Fruit fly (Drosophila melanogaster) whole organism, adult: ENCODE measurements around the gene Crys.

ENCODE experiments used
- CG12768 ChIP-seq: fragments of 200-800 bp; sonication (Bioruptor generic); optimal IDR thresholded peaks from 2 replicates; lab custom pipeline; 2017; ENCODE audit warnings: missing biosample characterization, missing genetic modification characterization, mild to moderate bottlenecking, moderate library complexity, missing genetic modification reagents
- CG14711 ChIP-seq: fragments of 200-800 bp; sonication (Bioruptor generic); optimal IDR thresholded peaks from 2 replicates; lab custom pipeline; 2018; ENCODE audit warnings: missing biosample characterization, mild to moderate bottlenecking, missing genetic modification characterization, moderate library complexity
- CG1620 ChIP-seq: fragments of 200-800 bp; sonication (Bioruptor generic); optimal IDR thresholded peaks from 2 replicates; lab custom pipeline; 2016; ENCODE audit warnings: missing biosample characterization, missing genetic modification characterization
- CG5204 ChIP-seq: fragments of 200-800 bp; sonication (Bioruptor generic); optimal IDR thresholded peaks from 2 replicates; lab custom pipeline; 2016; ENCODE audit warnings: missing biosample characterization, missing genetic modification characterization
- CG7045 ChIP-seq: fragments of 200-800 bp; sonication (Bioruptor generic); optimal IDR thresholded peaks from 2 replicates; lab custom pipeline; 2017; ENCODE audit warnings: missing biosample characterization, mild to moderate bottlenecking, missing genetic modification characterization
- Clk ChIP-seq: fragments of 200-800 bp; sonication (Bioruptor generic); optimal IDR thresholded peaks from 2 replicates; lab custom pipeline; 2017; ENCODE audit warnings: missing biosample characterization, missing genetic modification characterization
- Crg-1 ChIP-seq: fragments of 200-800 bp; sonication (Bioruptor generic); optimal IDR thresholded peaks from 2 replicates; lab custom pipeline; 2016; ENCODE audit warnings: missing biosample characterization, missing genetic modification characterization
- Hr96 ChIP-seq: fragments of 200-800 bp; sonication (Bioruptor generic); optimal IDR thresholded peaks from 2 replicates; lab custom pipeline; 2016; ENCODE audit warnings: missing biosample characterization, missing genetic modification characterization
- Mnt ChIP-seq: fragments of 200-800 bp; sonication (Bioruptor generic); optimal IDR thresholded peaks from 2 replicates; lab custom pipeline; 2016; ENCODE audit warnings: missing biosample characterization, mild to moderate bottlenecking, missing genetic modification characterization
- bab1 ChIP-seq: fragments of 200-800 bp; sonication (Bioruptor generic); optimal IDR thresholded peaks from 3 replicates; lab custom pipeline; 2019; ENCODE audit warnings: missing biosample characterization, mild to moderate bottlenecking, missing genetic modification characterization, moderate library complexity
- cnc ChIP-seq, 2 experiments: fragments of >200 bp; optimal IDR thresholded peaks; 2 replicates each; lab custom pipeline; 2017
- kay ChIP-seq: fragments of 200-800 bp; sonication (Bioruptor generic); peaks from one replicate; lab custom pipeline; 2016; ENCODE audit warnings: missing biosample characterization, missing genetic modification characterization, borderline replicate concordance
- tj ChIP-seq: fragments of 200-800 bp; sonication (Bioruptor generic); optimal IDR thresholded peaks from 3 replicates; lab custom pipeline; 2017; ENCODE audit warnings: missing biosample characterization, mild to moderate bottlenecking, missing genetic modification characterization, moderate library complexity

DNA sequence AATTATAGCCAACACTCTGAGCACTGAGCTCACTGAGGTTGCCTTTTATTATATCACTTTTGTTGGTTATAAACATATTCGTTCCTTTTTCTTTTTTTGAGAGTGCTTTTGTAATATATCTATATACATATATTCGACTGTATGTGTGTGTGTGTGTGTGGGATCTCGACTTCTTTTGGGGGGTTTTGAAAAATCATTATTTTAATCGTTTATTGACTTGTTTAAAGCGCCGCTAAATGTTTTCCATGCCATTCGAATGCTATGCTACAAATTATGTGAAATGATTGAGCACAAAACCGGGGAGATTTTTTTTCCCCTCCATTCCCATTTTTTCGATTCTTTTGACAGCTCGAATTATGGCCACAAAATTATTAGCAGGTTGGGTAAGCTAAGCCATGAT lies 25.5 kb downstream of the Crys start:
- TF ChIP-seq CG5204 (GFP tag; lab: Kevin White, UChicago) (no peak), cnc (optimal IDR thresholded peaks at IDR 0.05; lab: Kevin White, UChicago) (no peak), Mnt (GFP tag; lab: Kevin White, UChicago) (no peak), Hr96 (GFP tag; lab: Kevin White, UChicago) (no peak), CG7045 (no peak), Crg-1 (GFP tag; lab: Kevin White, UChicago) (no peak), CG14711 (tag; lab: Kevin White, UChicago) (no peak), bab1 (no peak), CG1620 (GFP tag; lab: Kevin White, UChicago) (no peak), Clk (GFP tag; lab: Kevin White, UChicago) (no peak), tj (no peak), CG12768 (GFP tag; lab: Kevin White, UChicago) (no peak), kay (GFP tag; lab: Kevin White, UChicago) (no peak)
